Fruit fly (Drosophila melanogaster): ENCODE results near the gene CG1792.

Gene CG1792

DNA sequence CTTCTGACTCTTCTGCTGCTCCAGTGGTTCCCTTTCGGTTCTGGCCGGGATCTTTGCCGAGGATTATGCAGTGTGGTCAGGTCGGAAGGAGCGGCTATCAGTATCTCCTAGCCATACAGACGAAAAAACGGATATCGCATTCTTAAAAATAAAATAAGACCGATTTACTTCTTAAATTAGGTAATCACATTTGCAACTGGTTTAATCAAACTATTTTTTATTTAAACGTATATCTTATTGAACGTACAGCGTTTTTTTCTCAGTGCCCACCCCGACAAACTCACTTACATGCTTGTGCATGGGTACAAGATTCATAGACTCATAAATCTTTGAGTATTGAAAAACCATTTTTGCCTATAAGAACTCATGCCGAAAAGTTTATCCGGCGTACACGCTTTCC lies 10.1 kb downstream of the CG1792 start:
- no peak for TF ChIP-seq CG17801 (GFP tag; optimal IDR thresholded peaks at IDR 0.05; ENCODE audit: partially characterized antibody)

DNA sequence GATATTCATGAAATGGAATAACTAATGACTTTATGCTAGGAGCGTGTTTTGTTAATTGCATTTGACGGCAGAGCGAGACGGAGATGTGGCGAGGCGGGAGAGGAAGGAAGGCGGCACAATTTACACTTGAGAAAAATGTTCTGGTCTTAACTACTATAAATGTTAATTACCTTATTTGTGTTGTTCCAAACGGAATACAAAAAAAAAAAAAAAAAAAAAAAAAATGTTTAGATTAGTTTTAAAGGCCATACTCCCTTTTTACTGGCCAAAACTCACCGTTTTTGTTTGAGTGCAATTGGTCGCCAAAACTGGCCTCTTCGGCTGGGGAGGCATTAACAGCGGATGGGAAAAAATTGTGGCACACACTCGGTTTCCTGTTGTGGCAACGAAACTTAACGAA lies 11.1 kb downstream of the CG1792 start:
- TF ChIP-seq CG17801 (GFP tag; optimal IDR thresholded peaks at IDR 0.05; ENCODE audit: partially characterized antibody) = no peak

DNA sequence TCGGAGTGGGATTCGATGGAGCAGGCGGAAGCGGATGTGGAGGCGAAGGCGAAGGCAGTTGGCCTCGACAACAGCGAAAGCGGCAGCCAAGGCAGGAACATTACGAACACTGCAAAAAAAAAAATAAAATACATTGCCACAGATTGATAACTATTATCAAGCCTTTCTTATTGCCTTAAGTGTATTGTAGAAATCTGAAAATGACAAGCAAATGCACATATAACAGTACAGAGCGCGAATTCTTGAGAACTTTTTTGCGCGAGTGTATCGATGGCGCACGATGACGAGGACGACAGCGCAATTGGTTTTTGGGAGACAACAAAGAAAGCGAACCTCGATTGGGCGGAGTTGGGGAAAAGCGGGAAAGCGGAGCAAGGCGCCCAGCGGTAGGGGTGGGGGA lies 14.3 kb downstream of the CG1792 start:
- no peak for TF ChIP-seq CG17801 (GFP tag; optimal IDR thresholded peaks at IDR 0.05; ENCODE audit: partially characterized antibody)

DNA sequence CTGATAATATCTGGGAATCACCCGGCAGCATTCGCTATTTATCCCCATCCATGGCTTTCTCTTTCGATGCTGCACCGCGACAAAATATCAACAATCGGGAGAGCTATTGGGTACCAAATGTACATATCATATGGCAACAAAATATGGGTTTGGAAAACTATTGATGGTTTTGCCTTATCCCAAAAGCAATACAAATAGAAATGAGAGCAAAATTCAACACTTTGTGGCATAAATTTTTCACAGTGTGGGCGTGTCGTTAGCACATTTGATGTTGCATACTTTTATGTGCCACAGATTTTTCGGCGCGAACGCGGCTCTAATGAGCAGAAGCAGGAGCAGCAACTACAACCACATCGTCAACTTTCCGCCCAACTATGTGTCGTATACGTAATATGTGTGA lies 16.2 kb downstream of the CG1792 start:
- no peak for TF ChIP-seq CG17801 (GFP tag; optimal IDR thresholded peaks at IDR 0.05; ENCODE audit: partially characterized antibody)

DNA sequence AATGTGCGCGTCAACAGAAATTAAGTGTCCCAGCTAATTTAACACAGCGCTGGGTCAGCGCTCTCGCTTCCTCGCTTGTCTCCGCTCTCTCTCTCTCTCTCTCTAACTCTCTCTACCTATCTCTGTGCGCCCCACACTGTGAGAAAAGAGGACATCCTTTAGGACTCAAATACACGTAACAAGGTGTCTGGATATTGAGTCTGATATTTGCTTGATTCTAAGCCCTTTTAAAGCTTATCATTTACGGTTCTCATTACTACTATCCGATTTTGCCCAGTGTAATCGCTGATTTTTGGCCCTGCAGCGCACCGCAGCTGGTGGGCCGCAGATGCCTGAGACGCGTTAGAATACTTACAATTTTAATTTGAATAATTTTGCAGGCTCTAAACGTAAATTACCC lies 20.4 kb downstream of the CG1792 start:
- no peak for TF ChIP-seq CG17801 (GFP tag; optimal IDR thresholded peaks at IDR 0.05; ENCODE audit: partially characterized antibody)

DNA sequence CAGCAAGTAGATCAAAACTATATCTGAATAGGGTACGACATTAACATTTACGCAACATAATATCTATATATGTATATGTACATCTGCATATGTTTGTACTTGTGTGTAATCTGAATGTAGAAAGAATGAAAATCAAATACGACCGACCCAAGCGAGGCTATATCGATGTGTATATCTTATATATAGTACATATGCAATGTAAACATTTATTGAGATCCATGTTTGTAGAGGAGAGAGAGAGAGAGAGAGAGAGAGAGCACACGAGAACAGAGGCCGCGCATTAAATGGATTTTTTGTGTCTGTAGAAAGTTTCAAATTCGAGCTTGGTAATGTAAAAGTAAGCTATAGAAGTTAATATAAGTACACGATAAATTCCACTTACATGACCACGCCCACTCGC lies 46.7 kb downstream of the CG1792 start:
- TF ChIP-seq CG17801 (GFP tag; optimal IDR thresholded peaks at IDR 0.05; ENCODE audit: partially characterized antibody) = no peak
